Fruit fly (Drosophila melanogaster) S2 (cell line): ENCODE measurements around the gene CG43149.

Source experiments
- CG8478 ChIP-seq: fragments of >200 bp; optimal IDR thresholded peaks from 2 replicates; lab custom pipeline; 2018
- CTCF ChIP-seq, 2 experiments: fragments of >200 bp; optimal IDR thresholded peaks; 2 replicates each; lab custom pipeline; 2018

DNA sequence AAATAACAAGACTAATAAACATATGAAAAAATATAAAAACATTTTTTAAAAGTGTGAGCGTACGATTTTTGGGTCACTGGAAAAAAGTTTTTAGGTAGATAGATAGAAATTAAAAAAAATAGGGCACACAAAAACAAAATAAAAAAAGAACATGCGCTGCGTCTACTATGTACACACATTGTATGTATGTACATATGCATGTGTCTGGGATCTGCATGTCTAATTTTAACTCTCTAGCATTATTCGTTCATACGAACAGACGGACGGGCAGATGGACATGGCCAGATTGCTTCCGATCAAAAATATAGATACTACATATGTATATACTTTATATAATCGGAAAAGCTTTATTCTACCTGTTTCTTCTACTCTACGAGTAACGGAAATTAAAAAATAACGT lies 2.0 kb upstream of the CG43149 start:
- TF ChIP-seq CTCF (optimal IDR thresholded peaks at IDR 0.05; lab: Kevin White, UChicago): no peak
- no peak for TF ChIP-seq CG8478 (lab: Kevin White, UChicago)
